Worm (Caenorhabditis elegans): ENCODE results near the gene F49C5.7.

Gene F49C5.7

DNA sequence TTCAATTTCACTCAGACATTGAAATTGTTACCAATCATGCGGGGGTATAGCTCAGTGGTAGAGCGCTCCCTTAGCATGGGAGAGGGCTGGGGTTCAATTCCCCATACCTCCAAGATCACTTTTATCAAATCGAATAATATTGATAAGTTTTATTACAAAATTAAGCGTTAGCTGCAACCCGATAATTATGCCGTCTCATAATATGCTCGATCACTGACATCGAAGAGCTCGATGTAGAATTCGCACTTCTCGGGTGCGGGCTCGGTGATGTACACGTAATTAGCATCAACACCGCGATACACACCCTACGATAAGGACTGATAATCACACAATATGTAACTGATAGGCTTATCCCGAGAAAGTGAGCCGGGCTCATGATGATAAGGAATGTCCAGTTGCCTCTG lies 23.4 kb upstream of the F49C5.7 start (continued):
- peak; percentile 36; the same call in 1 of the 2 replicates for TF ChIP-seq ztf-25 (GFP tag; IDR thresholded peaks at IDR 0.05)
- peak; percentile 19 for TF ChIP-seq athp-1 (tag; optimal IDR thresholded peaks at IDR 0.05)
- TF ChIP-seq nfyb-1 (GFP tag; IDR thresholded peaks at IDR 0.05): peak; percentile 72
- no peak for TF ChIP-seq B0336.3 (GFP tag; IDR thresholded peaks at IDR 0.05)
- TF ChIP-seq F49E8.2 (tag; optimal IDR thresholded peaks at IDR 0.05; ENCODE audit: insufficient read depth): peak; percentile 11
- peak; percentile 54 for TF ChIP-seq snpc-3.4 (tag; optimal IDR thresholded peaks at IDR 0.05)
- TF ChIP-seq nhr-90 (tag; optimal IDR thresholded peaks at IDR 0.05): peak; percentile 67
- TF ChIP-seq lin-26 (GFP tag; IDR thresholded peaks at IDR 0.05): peak; percentile 90
- no peak for TF ChIP-seq ceh-40 (GFP tag; IDR thresholded peaks at IDR 0.05)
- 0 out of 2 replicates have a peak, but pooled peaks have one; percentile 24 for TF ChIP-seq ceh-100 (GFP tag; IDR thresholded peaks at IDR 0.05)
- TF ChIP-seq madf-10 (tag; optimal IDR thresholded peaks at IDR 0.05): peak; percentile 37
- TF ChIP-seq nhr-80 (tag; optimal IDR thresholded peaks at IDR 0.05): peak; percentile 39
- TF ChIP-seq unc-130 (GFP tag; optimal IDR thresholded peaks at IDR 0.05): peak; percentile 5
- TF ChIP-seq let-607 (tag; optimal IDR thresholded peaks at IDR 0.05): no peak
- TF ChIP-seq Y53G8AR.9 (GFP tag; conservative IDR thresholded peaks at IDR 0.05): no peak
- no peak for TF ChIP-seq C17E4.6 (GFP tag; IDR thresholded peaks at IDR 0.05)
- TF ChIP-seq ztf-26 (tag; optimal IDR thresholded peaks at IDR 0.05): no peak
- peak; percentile 42 for TF ChIP-seq him-1 (tag; optimal IDR thresholded peaks at IDR 0.05)
- TF ChIP-seq mxl-1 (tag; optimal IDR thresholded peaks at IDR 0.05): peak; percentile 34
- TF ChIP-seq ceh-27 (GFP tag; optimal IDR thresholded peaks at IDR 0.05): no peak
- TF ChIP-seq cebp-1 (GFP tag; IDR thresholded peaks at IDR 0.05): no peak
- TF ChIP-seq cebp-1 (tag; optimal IDR thresholded peaks at IDR 0.05): no peak
- no peak for TF ChIP-seq hlh-26 (GFP tag; conservative IDR thresholded peaks at IDR 0.05)
- TF ChIP-seq ztf-22 (GFP tag; optimal IDR thresholded peaks at IDR 0.05): no peak
- no peak for TF ChIP-seq attf-5 (GFP tag; optimal IDR thresholded peaks at IDR 0.05)
- no peak for TF ChIP-seq egrh-3 (GFP tag; IDR thresholded peaks at IDR 0.05)
- peak; percentile 41 for TF ChIP-seq madf-6 (GFP tag; IDR thresholded peaks at IDR 0.05)
- no peak for TF ChIP-seq gei-17 (GFP tag; optimal IDR thresholded peaks at IDR 0.05)
- no peak for TF ChIP-seq lin-35 (GFP tag; optimal IDR thresholded peaks at IDR 0.05)
- no peak for TF ChIP-seq egl-18 (GFP tag; IDR thresholded peaks at IDR 0.05)
- no peak for TF ChIP-seq pha-4 (tag; optimal IDR thresholded peaks at IDR 0.05)
- no peak for TF ChIP-seq nfya-1 (tag; optimal IDR thresholded peaks at IDR 0.05; ENCODE audit: borderline replicate concordance, insufficient read depth)
- peak; percentile 62 for TF ChIP-seq rpc-1 (optimal IDR thresholded peaks at IDR 0.05)
- TF ChIP-seq rpc-1 (tag; optimal IDR thresholded peaks at IDR 0.05): peak; percentile 84
- no peak for TF ChIP-seq sea-2 (GFP tag; IDR thresholded peaks at IDR 0.05)
- TF ChIP-seq B0019.2 (GFP tag; conservative IDR thresholded peaks at IDR 0.05): no peak
- no peak for TF ChIP-seq let-526 (GFP tag; IDR thresholded peaks at IDR 0.05)
- peak; percentile 1 for TF ChIP-seq lin-54 (GFP tag; optimal IDR thresholded peaks at IDR 0.05)
- peak; percentile 68 for TF ChIP-seq B0261.1 (tag; optimal IDR thresholded peaks at IDR 0.05)
- TF ChIP-seq F33H1.4 (GFP tag; IDR thresholded peaks at IDR 0.05): no peak
- peak; percentile 56 for TF ChIP-seq F57A8.1 (GFP tag; optimal IDR thresholded peaks at IDR 0.05)
- no peak for TF ChIP-seq F10E7.11 (tag; optimal IDR thresholded peaks at IDR 0.05)
- TF ChIP-seq efl-1 (GFP tag; optimal IDR thresholded peaks at IDR 0.05): peak; percentile 21

Measured in whole organism, young adult.